In genomic region chrIII:4560393-4560890, ce11 we compare ENCODE assay signal across 2 worm cellular contexts.
TF ChIP-seq lines count a peak whose summit lies in the region.

No protein-coding gene starts in this region.

TF ChIP-seq in whole organism, L2 larva, 48 proteins besides CTCF, POLR2A, EP300 and RAD21 (continued from another document):
- peak; percentile 34 for TF ChIP-seq egl-27 (tag; optimal IDR thresholded peaks at IDR 0.05; lab: Kevin White, UChicago)
- TF ChIP-seq crh-2 (tag; optimal IDR thresholded peaks at IDR 0.05; lab: Kevin White, UChicago) = peak; percentile 59
- TF ChIP-seq sma-3 (GFP tag; optimal IDR thresholded peaks at IDR 0.05; lab: Kevin White, UChicago) = peak; percentile 77
- peak; percentile 37 for TF ChIP-seq ceh-16 (tag; optimal IDR thresholded peaks at IDR 0.05; lab: Kevin White, UChicago)
- no peak for TF ChIP-seq ZK546.5 (tag; optimal IDR thresholded peaks at IDR 0.05; lab: Kevin White, UChicago)
- TF ChIP-seq sma-9 (GFP tag; optimal IDR thresholded peaks at IDR 0.05; lab: Kevin White, UChicago) = peak; percentile 83
- TF ChIP-seq sma-9 (tag; optimal IDR thresholded peaks at IDR 0.05; lab: Kevin White, UChicago) = no peak
- TF ChIP-seq lin-39 (tag; optimal IDR thresholded peaks at IDR 0.05; lab: Kevin White, UChicago) = no peak
- peak; percentile 82 for TF ChIP-seq fos-1 (tag; optimal IDR thresholded peaks at IDR 0.05; lab: Kevin White, UChicago)
- no peak for TF ChIP-seq nhr-237 (tag; optimal IDR thresholded peaks at IDR 0.05; lab: Kevin White, UChicago)
- TF ChIP-seq unc-62 (GFP tag; optimal IDR thresholded peaks at IDR 0.05; lab: Kevin White, UChicago) = peak; percentile 54
- peak; percentile 69 for TF ChIP-seq unc-55 (GFP tag; optimal IDR thresholded peaks at IDR 0.05; lab: Kevin White, UChicago)
- TF ChIP-seq lin-11 (tag; optimal IDR thresholded peaks at IDR 0.05; lab: Kevin White, UChicago) = peak; percentile 72
- no peak for TF ChIP-seq ztf-1 (GFP tag; conservative IDR thresholded peaks at IDR 0.05; lab: Robert Waterston, UW)
- TF ChIP-seq gmeb-1 (tag; optimal IDR thresholded peaks at IDR 0.05; lab: Kevin White, UChicago) = peak; percentile 59
- TF ChIP-seq C34F6.9 (tag; optimal IDR thresholded peaks at IDR 0.05; lab: Kevin White, UChicago) = peak; percentile 80

TF ChIP-seq in whole organism, L4 larva, 104 proteins besides CTCF, POLR2A, EP300 and RAD21 (continued from another document):
- no peak for TF ChIP-seq lin-39 (tag; optimal IDR thresholded peaks at IDR 0.05; lab: Kevin White, UChicago)
- 0 out of 2 replicates have a peak, but pooled peaks have one; percentile 44 for TF ChIP-seq lin-29 (GFP tag; IDR thresholded peaks at IDR 0.05; lab: Robert Waterston, UW)
- peak; percentile 62 for TF ChIP-seq F10B5.3 (tag; optimal IDR thresholded peaks at IDR 0.05; lab: Kevin White, UChicago)
- peak; percentile 66; the same call in 1 of the 2 replicates for TF ChIP-seq lin-1 (GFP tag; IDR thresholded peaks at IDR 0.05; lab: Robert Waterston, UW)
- no peak for TF ChIP-seq nhr-111 (GFP tag; optimal IDR thresholded peaks at IDR 0.05; lab: Kevin White, UChicago)
- TF ChIP-seq arid-1 (GFP tag; conservative IDR thresholded peaks at IDR 0.05; lab: Robert Waterston, UW) = peak; percentile 39
- TF ChIP-seq ceh-32 (tag; optimal IDR thresholded peaks at IDR 0.05; lab: Kevin White, UChicago; ENCODE audit: poor library complexity) = no peak
- peak; percentile 56 for TF ChIP-seq dpl-1 (GFP tag; optimal IDR thresholded peaks at IDR 0.05; lab: Kevin White, UChicago)
- no peak for TF ChIP-seq fos-1 (tag; optimal IDR thresholded peaks at IDR 0.05; lab: Kevin White, UChicago)
- no peak for TF ChIP-seq mxl-2 (GFP tag; conservative IDR thresholded peaks at IDR 0.05; lab: Robert Waterston, UW)
- TF ChIP-seq dmd-9 (GFP tag; IDR thresholded peaks at IDR 0.05; lab: Robert Waterston, UW) = no peak
- TF ChIP-seq nhr-25 (tag; optimal IDR thresholded peaks at IDR 0.05; lab: Kevin White, UChicago; ENCODE audit: borderline replicate concordance, insufficient read depth) = peak; percentile 91
- no peak for TF ChIP-seq unc-39 (tag; optimal IDR thresholded peaks at IDR 0.05; lab: Kevin White, UChicago)
- TF ChIP-seq F44E2.7 (GFP tag; IDR thresholded peaks at IDR 0.05; lab: Robert Waterston, UW) = no peak
- TF ChIP-seq mdt-29 (GFP tag; IDR thresholded peaks at IDR 0.05; lab: Robert Waterston, UW) = no peak
- 0 out of 2 replicates have a peak, but pooled peaks have one; percentile 39 for TF ChIP-seq php-3 (GFP tag; IDR thresholded peaks at IDR 0.05; lab: Robert Waterston, UW)
- no peak for TF ChIP-seq dmd-8 (GFP tag; IDR thresholded peaks at IDR 0.05; lab: Robert Waterston, UW)
- no peak for TF ChIP-seq fkh-10 (GFP tag; optimal IDR thresholded peaks at IDR 0.05; lab: Kevin White, UChicago)
- peak; percentile 67 for TF ChIP-seq set-16 (GFP tag; IDR thresholded peaks at IDR 0.05; lab: Robert Waterston, UW)
- TF ChIP-seq mdl-1 (tag; optimal IDR thresholded peaks at IDR 0.05; lab: Kevin White, UChicago) = peak; percentile 47 to 63
- no peak for TF ChIP-seq ZK337.2 (GFP tag; IDR thresholded peaks at IDR 0.05; lab: Robert Waterston, UW)
- peak; percentile 77; the same call in 1 of the 2 replicates for TF ChIP-seq nhr-41 (GFP tag; IDR thresholded peaks at IDR 0.05; lab: Robert Waterston, UW)
- peak; percentile 21 for TF ChIP-seq nhr-10 (tag; optimal IDR thresholded peaks at IDR 0.05; lab: Kevin White, UChicago)
- peak; percentile 78 for TF ChIP-seq T26A8.4 (GFP tag; IDR thresholded peaks at IDR 0.05; lab: Robert Waterston, UW)
- no peak for TF ChIP-seq daf-19 (GFP tag; conservative IDR thresholded peaks at IDR 0.05; lab: Robert Waterston, UW)
- no peak for TF ChIP-seq jun-1 (tag; optimal IDR thresholded peaks at IDR 0.05; lab: Kevin White, UChicago)
- TF ChIP-seq hlh-30 (tag; optimal IDR thresholded peaks at IDR 0.05; lab: Kevin White, UChicago; ENCODE audit: insufficient read depth) = peak; percentile 84
- TF ChIP-seq Y75B8A.6 (GFP tag; IDR thresholded peaks at IDR 0.05; lab: Robert Waterston, UW) = no peak
- no peak for TF ChIP-seq lir-3 (tag; optimal IDR thresholded peaks at IDR 0.05; lab: Kevin White, UChicago)
- TF ChIP-seq hif-1 (tag; optimal IDR thresholded peaks at IDR 0.05; lab: Kevin White, UChicago) = peak in 1 of 2 experiments; percentile 59
- peak in 1 of 2 experiments; percentile 86 for TF ChIP-seq unc-62 (GFP tag; optimal IDR thresholded peaks at IDR 0.05 in 1 of 2; lab: Kevin White, UChicago)
- no peak for TF ChIP-seq unc-62 (tag; optimal IDR thresholded peaks at IDR 0.05; lab: Kevin White, UChicago)
- no peak for TF ChIP-seq nhr-6 (tag; optimal IDR thresholded peaks at IDR 0.05; lab: Kevin White, UChicago)
- peak; percentile 53 for TF ChIP-seq ama-1 (optimal IDR thresholded peaks at IDR 0.05; lab: Kevin White, UChicago)
- no peak for TF ChIP-seq F26F4.8 (GFP tag; conservative IDR thresholded peaks at IDR 0.05; lab: Robert Waterston, UW)
- TF ChIP-seq ceh-20 (GFP tag; IDR thresholded peaks at IDR 0.05; lab: Robert Waterston, UW) = 0 out of 2 replicates have a peak, but pooled peaks have one; percentile 26
- no peak for TF ChIP-seq Y105C5A.15 (GFP tag; IDR thresholded peaks at IDR 0.05; lab: Robert Waterston, UW)
- TF ChIP-seq gei-8 (GFP tag; optimal IDR thresholded peaks at IDR 0.05; lab: Kevin White, UChicago) = peak; percentile 8
- peak; percentile 95 for TF ChIP-seq hlh-11 (tag; optimal IDR thresholded peaks at IDR 0.05; lab: Kevin White, UChicago)
- peak; percentile 73 for TF ChIP-seq mep-1 (tag; optimal IDR thresholded peaks at IDR 0.05; lab: Kevin White, UChicago)
- peak; percentile 74 to 79 for TF ChIP-seq lsy-2 (tag; optimal IDR thresholded peaks at IDR 0.05; lab: Kevin White, UChicago)
- no peak for TF ChIP-seq snpc-4 (tag; optimal IDR thresholded peaks at IDR 0.05; lab: Kevin White, UChicago)
- peak; percentile 79 for TF ChIP-seq egl-43 (GFP tag; IDR thresholded peaks at IDR 0.05; lab: Robert Waterston, UW)
- no peak for TF ChIP-seq ceh-62 (tag; optimal IDR thresholded peaks at IDR 0.05; lab: Kevin White, UChicago)
- TF ChIP-seq lin-15B (tag; optimal IDR thresholded peaks at IDR 0.05; lab: Kevin White, UChicago) = no peak
- peak; percentile 60; the same call in 1 of the 2 replicates for TF ChIP-seq ctbp-1 (GFP tag; IDR thresholded peaks at IDR 0.05; lab: Robert Waterston, UW)
- TF ChIP-seq F37D6.2 (tag; optimal IDR thresholded peaks at IDR 0.05; lab: Kevin White, UChicago) = peak; percentile 59
- TF ChIP-seq D1046.2 (GFP tag; IDR thresholded peaks at IDR 0.05; lab: Robert Waterston, UW) = no peak
- peak; percentile 90 for TF ChIP-seq mxl-3 (GFP tag; optimal IDR thresholded peaks at IDR 0.05; lab: Kevin White, UChicago)
- peak; percentile 81 for TF ChIP-seq dve-1 (tag; optimal IDR thresholded peaks at IDR 0.05; lab: Kevin White, UChicago; ENCODE audit: insufficient read depth)
- TF ChIP-seq nhr-102 (tag; optimal IDR thresholded peaks at IDR 0.05; lab: Kevin White, UChicago) = peak; percentile 45
- no peak for TF ChIP-seq lin-13 (GFP tag; optimal IDR thresholded peaks at IDR 0.05; lab: Kevin White, UChicago)
- TF ChIP-seq ZK546.5 (tag; optimal IDR thresholded peaks at IDR 0.05; lab: Kevin White, UChicago) = no peak
- no peak for TF ChIP-seq T20F7.1 (GFP tag; optimal IDR thresholded peaks at IDR 0.05; lab: Kevin White, UChicago)
- no peak; the same call in 1 of the 2 replicates for TF ChIP-seq saeg-2 (GFP tag; IDR thresholded peaks at IDR 0.05; lab: Robert Waterston, UW)
- TF ChIP-seq nhr-76 (tag; optimal IDR thresholded peaks at IDR 0.05; lab: Kevin White, UChicago) = no peak
- TF ChIP-seq nhr-28 (tag; optimal IDR thresholded peaks at IDR 0.05; lab: Kevin White, UChicago) = peak; percentile 75
- TF ChIP-seq ceh-28 (tag; optimal IDR thresholded peaks at IDR 0.05; lab: Kevin White, UChicago) = no peak
- TF ChIP-seq rbr-2 (tag; optimal IDR thresholded peaks at IDR 0.05; lab: Kevin White, UChicago) = peak; percentile 72
- no peak for TF ChIP-seq spr-3 (GFP tag; optimal IDR thresholded peaks at IDR 0.05; lab: Kevin White, UChicago)
- TF ChIP-seq ceh-82 (tag; optimal IDR thresholded peaks at IDR 0.05; lab: Kevin White, UChicago) = no peak
- no peak for TF ChIP-seq egl-27 (tag; optimal IDR thresholded peaks at IDR 0.05; lab: Kevin White, UChicago)
- TF ChIP-seq skn-1 (tag; optimal IDR thresholded peaks at IDR 0.05; lab: Kevin White, UChicago) = no peak
- no peak for TF ChIP-seq sdz-12 (GFP tag; optimal IDR thresholded peaks at IDR 0.05; lab: Kevin White, UChicago)
- peak; percentile 31 for TF ChIP-seq spr-1 (tag; optimal IDR thresholded peaks at IDR 0.05; lab: Kevin White, UChicago)
- TF ChIP-seq nhr-48 (tag; optimal IDR thresholded peaks at IDR 0.05; lab: Kevin White, UChicago) = peak; percentile 76
- TF ChIP-seq tag-97 (GFP tag; IDR thresholded peaks at IDR 0.05; lab: Robert Waterston, UW) = no peak
- TF ChIP-seq madf-9 (GFP tag; conservative IDR thresholded peaks at IDR 0.05; lab: Robert Waterston, UW) = peak; percentile 91
- TF ChIP-seq ces-1 (GFP tag; optimal IDR thresholded peaks at IDR 0.05; lab: Kevin White, UChicago) = no peak
- peak; percentile 67 for TF ChIP-seq attf-4 (tag; optimal IDR thresholded peaks at IDR 0.05; lab: Kevin White, UChicago)
- TF ChIP-seq ztf-11 (tag; optimal IDR thresholded peaks at IDR 0.05; lab: Kevin White, UChicago) = no peak
- 0 out of 2 replicates have a peak, but pooled peaks have one; percentile 58 for TF ChIP-seq tra-1 (GFP tag; IDR thresholded peaks at IDR 0.05; lab: Robert Waterston, UW)
- no peak for TF ChIP-seq R02D3.7 (tag; optimal IDR thresholded peaks at IDR 0.05; lab: Kevin White, UChicago)
- peak; percentile 66 for TF ChIP-seq mes-2 (tag; optimal IDR thresholded peaks at IDR 0.05; lab: Kevin White, UChicago; ENCODE audit: poor library complexity, severe bottlenecking)
- peak in 1 of 2 experiments; percentile 63 for TF ChIP-seq daf-16 (GFP tag; optimal IDR thresholded peaks at IDR 0.05; lab: Kevin White, UChicago)
- peak; percentile 53 for TF ChIP-seq daf-16 (tag; optimal IDR thresholded peaks at IDR 0.05; lab: Kevin White, UChicago)
- no peak for TF ChIP-seq ceh-44 (GFP tag; IDR thresholded peaks at IDR 0.05; lab: Robert Waterston, UW)
- TF ChIP-seq pha-4 (GFP tag; IDR thresholded peaks at IDR 0.05; lab: Robert Waterston, UW) = peak; percentile 72
- TF ChIP-seq pha-4 (tag; optimal IDR thresholded peaks at IDR 0.05; lab: Kevin White, UChicago) = peak; percentile 83
- peak; percentile 34 for TF ChIP-seq nhr-11 (tag; optimal IDR thresholded peaks at IDR 0.05; lab: Kevin White, UChicago)
- no peak for TF ChIP-seq ztf-7 (tag; optimal IDR thresholded peaks at IDR 0.05; lab: Kevin White, UChicago)
- TF ChIP-seq unc-130 (GFP tag; optimal IDR thresholded peaks at IDR 0.05; lab: Kevin White, UChicago) = no peak
- TF ChIP-seq aha-1 (tag; lab: Kevin White, UChicago) = peak; percentile 95
